Fruit fly (Drosophila melanogaster) whole organism, embryonic: ENCODE data around the gene Fancl.

Experiments used
- Asciz ChIP-seq: fragments of 200-800 bp; sonication (Bioruptor generic); optimal IDR thresholded peaks from 2 replicates; lab custom pipeline; 2017; ENCODE audit warnings: missing biosample characterization, mild to moderate bottlenecking, missing genetic modification characterization, missing genetic modification reagents
- CG12769 ChIP-seq: fragments of 200-800 bp; sonication (Bioruptor generic); optimal IDR thresholded peaks from 2 replicates; lab custom pipeline; 2019; ENCODE audit warnings: missing biosample characterization, mild to moderate bottlenecking, missing genetic modification characterization, moderate library complexity
- CG13296 ChIP-seq: fragments of 200-800 bp; sonication (Bioruptor generic); optimal IDR thresholded peaks from 3 replicates; lab custom pipeline; 2018; ENCODE audit warnings: missing biosample characterization, mild to moderate bottlenecking, missing genetic modification characterization
- CG15479 ChIP-seq: fragments of 200-800 bp; sonication (Bioruptor generic); optimal IDR thresholded peaks from 3 replicates; lab custom pipeline; 2019; ENCODE audit warnings: missing biosample characterization, mild to moderate bottlenecking, missing genetic modification characterization, moderate library complexity
- CG17568 ChIP-seq: fragments of 200-800 bp; sonication (Bioruptor generic); optimal IDR thresholded peaks from 2 replicates; lab custom pipeline; 2018; ENCODE audit warnings: missing biosample characterization, mild to moderate bottlenecking, missing genetic modification characterization, moderate library complexity
- CG17829 ChIP-seq: fragments of 200-800 bp; optimal IDR thresholded peaks from 2 replicates; lab custom pipeline; 2019; ENCODE audit warnings: missing biosample characterization, mild to moderate bottlenecking, missing genetic modification characterization, moderate library complexity
- CG1792 ChIP-seq: fragments of 200-800 bp; sonication (Bioruptor generic); optimal IDR thresholded peaks from 2 replicates; lab custom pipeline; 2016; ENCODE audit warnings: missing biosample characterization, missing genetic modification characterization
- CG2712 ChIP-seq: fragments of 200-800 bp; optimal IDR thresholded peaks from 3 replicates; lab custom pipeline; 2019; ENCODE audit warnings: missing biosample characterization, mild to moderate bottlenecking, missing genetic modification characterization, moderate library complexity
- CG2875 ChIP-seq: fragments of 200-800 bp; sonication (Bioruptor generic); optimal IDR thresholded peaks from 2 replicates; lab custom pipeline; 2017; ENCODE audit warnings: missing biosample characterization, mild to moderate bottlenecking, missing genetic modification characterization, missing genetic modification reagents
- CG2889 ChIP-seq: fragments of 200-800 bp; sonication (Bioruptor generic); IDR thresholded peaks from 3 replicates; pipeline ENCODE4 v1.3.6; 2022; ENCODE audit warnings: missing biosample characterization, missing genetic modification characterization
- CG34376 ChIP-seq: fragments of 200-800 bp; sonication (Bioruptor generic); optimal IDR thresholded peaks from 2 replicates; lab custom pipeline; 2018; ENCODE audit warnings: missing biosample characterization, mild to moderate bottlenecking, missing genetic modification characterization
- CG4282 ChIP-seq: fragments of 200-800 bp; sonication (Bioruptor generic); optimal IDR thresholded peaks from 2 replicates; lab custom pipeline; 2016; ENCODE audit warnings: missing biosample characterization, missing genetic modification characterization
- CG6254 ChIP-seq: fragments of 200-800 bp; sonication (Bioruptor generic); optimal IDR thresholded peaks from 3 replicates; lab custom pipeline; 2017; ENCODE audit warnings: mild to moderate bottlenecking, missing biosample characterization, missing genetic modification reagents, missing genetic modification characterization
- CG6689 ChIP-seq: fragments of 200-800 bp; sonication (Bioruptor generic); IDR thresholded peaks from 2 replicates; pipeline ENCODE4 v1.3.6; 2022; ENCODE audit warnings: missing biosample characterization, missing genetic modification characterization
- CG6765 ChIP-seq: fragments of 200-800 bp; sonication (Bioruptor generic); optimal IDR thresholded peaks from 3 replicates; lab custom pipeline; 2017; ENCODE audit warnings: missing biosample characterization, mild to moderate bottlenecking, missing genetic modification characterization
- CG7928 ChIP-seq: fragments of 200-800 bp; sonication (Bioruptor generic); optimal IDR thresholded peaks from 2 replicates; lab custom pipeline; 2017; ENCODE audit warnings: missing biosample characterization, mild to moderate bottlenecking, missing genetic modification characterization
- CG8281 ChIP-seq: fragments of 200-800 bp; sonication (Bioruptor generic); optimal IDR thresholded peaks from 2 replicates; lab custom pipeline; 2018; ENCODE audit warnings: missing biosample characterization, mild to moderate bottlenecking, missing genetic modification characterization, moderate library complexity
- CG9797 ChIP-seq: fragments of 200-800 bp; sonication (Bioruptor generic); optimal IDR thresholded peaks from 3 replicates; lab custom pipeline; 2018; ENCODE audit warnings: missing biosample characterization, mild to moderate bottlenecking, missing genetic modification characterization
- Camta ChIP-seq: fragments of 200-800 bp; sonication (Bioruptor generic); optimal IDR thresholded peaks from 2 replicates; lab custom pipeline; 2016; ENCODE audit warnings: missing biosample characterization, missing genetic modification characterization
- Dek ChIP-seq: fragments of 200-800 bp; sonication (Bioruptor generic); optimal IDR thresholded peaks from 3 replicates; lab custom pipeline; 2019; ENCODE audit warnings: missing biosample characterization, mild to moderate bottlenecking, missing genetic modification characterization, moderate library complexity
- Dip3 ChIP-seq: fragments of 200-800 bp; sonication (Bioruptor generic); optimal IDR thresholded peaks from 3 replicates; lab custom pipeline; 2016; ENCODE audit warnings: missing biosample characterization, missing genetic modification characterization
- Dll ChIP-seq: fragments of 200-800 bp; sonication (Bioruptor generic); IDR thresholded peaks from 4 replicates; pipeline ENCODE4 v1.3.6; 2022; ENCODE audit warnings: missing biosample characterization, missing genetic modification characterization; ENCODE audit not compliant: partially characterized antibody
- Doc2 ChIP-seq: fragments of 200-800 bp; sonication (Bioruptor generic); IDR thresholded peaks from 2 replicates; pipeline ENCODE4 v1.3.6; 2022; ENCODE audit warnings: missing biosample characterization, missing genetic modification characterization
- E2f1 ChIP-seq: fragments of 200-800 bp; sonication (Bioruptor generic); IDR thresholded peaks from 2 replicates; pipeline ENCODE4 v1.3.6; 2022; ENCODE audit warnings: missing biosample characterization, missing genetic modification characterization
- Hand ChIP-seq: fragments of 200-800 bp; sonication (Bioruptor generic); optimal IDR thresholded peaks from 2 replicates; lab custom pipeline; 2017; ENCODE audit warnings: mild to moderate bottlenecking, missing biosample characterization, missing genetic modification reagents, missing genetic modification characterization
- NC2β ChIP-seq: fragments of 200-800 bp; sonication (Bioruptor generic); optimal IDR thresholded peaks from 2 replicates; lab custom pipeline; 2016; ENCODE audit warnings: missing biosample characterization, missing genetic modification characterization
- Usf ChIP-seq: fragments of 200-800 bp; sonication (Bioruptor generic); optimal IDR thresholded peaks from 2 replicates; lab custom pipeline; 2017; ENCODE audit warnings: missing genotype, missing biosample characterization, missing genetic modification characterization
- ap ChIP-seq: fragments of 200-800 bp; sonication (Bioruptor generic); IDR thresholded peaks from 2 replicates; pipeline ENCODE4 v1.3.6; 2022; ENCODE audit warnings: missing biosample characterization, missing genetic modification characterization
- bsh ChIP-seq, 2 experiments: fragments of 200-800 bp; sonication (Bioruptor generic); optimal IDR thresholded peaks; 2 replicates each; lab custom pipeline; 2017 to 2018; ENCODE audit warnings: mild to moderate bottlenecking in 2 of 2, missing biosample characterization in 2 of 2, missing genetic modification characterization in 2 of 2, moderate library complexity in 1 of 2
- dmrt99B ChIP-seq: fragments of 200-800 bp; sonication (Bioruptor generic); optimal IDR thresholded peaks from 2 replicates; lab custom pipeline; 2018; ENCODE audit warnings: missing biosample characterization, mild to moderate bottlenecking, missing genetic modification characterization, moderate library complexity
- fd96Cb ChIP-seq: fragments of 200-800 bp; sonication (Bioruptor generic); optimal IDR thresholded peaks from 2 replicates; lab custom pipeline; 2018; ENCODE audit warnings: missing biosample characterization, mild to moderate bottlenecking, missing genetic modification characterization, moderate library complexity
- gt ChIP-seq: fragments of 200-800 bp; sonication (Bioruptor generic); IDR thresholded peaks from 2 replicates; pipeline ENCODE4 v1.3.6; 2022; ENCODE audit warnings: missing biosample characterization, missing genetic modification characterization
- ind ChIP-seq: fragments of 200-800 bp; sonication (Bioruptor generic); optimal IDR thresholded peaks from 3 replicates; lab custom pipeline; 2016; ENCODE audit warnings: missing biosample characterization, missing genetic modification characterization
- lmd ChIP-seq: fragments of 200-800 bp; sonication (Bioruptor generic); IDR thresholded peaks from 2 replicates; pipeline ENCODE4 v1.3.6; 2022; ENCODE audit warnings: missing biosample characterization, missing genetic modification characterization
- oc ChIP-seq: fragments of 200-800 bp; sonication (Bioruptor generic); optimal IDR thresholded peaks from 2 replicates; lab custom pipeline; 2018; ENCODE audit warnings: missing biosample characterization, mild to moderate bottlenecking, missing genetic modification characterization, moderate library complexity
- onecut ChIP-seq: fragments of 200-800 bp; sonication (Bioruptor generic); IDR thresholded peaks from 2 replicates; pipeline ENCODE4 v1.3.6; 2022; ENCODE audit warnings: missing biosample characterization, missing genetic modification characterization
- peb ChIP-seq: fragments of 200-800 bp; sonication (Bioruptor generic); IDR thresholded peaks from 2 replicates; pipeline ENCODE4 v1.3.6; 2022; ENCODE audit warnings: missing biosample characterization, missing genetic modification characterization
- psq ChIP-seq: fragments of 200-800 bp; sonication (Bioruptor generic); optimal IDR thresholded peaks from 2 replicates; lab custom pipeline; 2017; ENCODE audit warnings: missing biosample characterization, missing genetic modification characterization
- pum ChIP-seq: fragments of 200-800 bp; sonication (Bioruptor generic); optimal IDR thresholded peaks from 2 replicates; lab custom pipeline; 2016; ENCODE audit warnings: missing biosample characterization, missing genetic modification characterization
- ranshi ChIP-seq: fragments of 200-800 bp; sonication (Bioruptor generic); IDR thresholded peaks from 2 replicates; pipeline ENCODE4 v1.3.6; 2022; ENCODE audit warnings: missing biosample characterization, missing genetic modification characterization
- salm ChIP-seq: fragments of 200-800 bp; sonication (Bioruptor generic); optimal IDR thresholded peaks from 2 replicates; lab custom pipeline; 2018; ENCODE audit warnings: missing biosample characterization, mild to moderate bottlenecking, missing genetic modification characterization
- sc ChIP-seq, 3 experiments: fragments of >200 bp in 2 of 3; fragments of 200-800 bp in 1 of 3; sonication (Bioruptor generic) in 1 of 3; optimal IDR thresholded peaks; 2 replicates in 2 of 3; 3 replicates in 1 of 3; lab custom pipeline; 2017; ENCODE audit warnings: mild to moderate bottlenecking in 1 of 3, missing biosample characterization in 1 of 3, missing genetic modification characterization in 1 of 3, missing genetic modification reagents in 1 of 3
- schlank ChIP-seq: fragments of 200-800 bp; sonication (Bioruptor generic); optimal IDR thresholded peaks from 2 replicates; lab custom pipeline; 2018; ENCODE audit warnings: missing biosample characterization, mild to moderate bottlenecking, missing genetic modification characterization
- slbo ChIP-seq: fragments of 200-800 bp; sonication (Bioruptor generic); IDR thresholded peaks from 2 replicates; pipeline ENCODE4 v1.3.6; 2022; ENCODE audit warnings: missing biosample characterization, missing genetic modification characterization
- slou ChIP-seq: fragments of 200-800 bp; sonication (Bioruptor generic); optimal IDR thresholded peaks from 3 replicates; lab custom pipeline; 2016; ENCODE audit warnings: missing biosample characterization, missing genetic modification characterization
- sna ChIP-seq: fragments of 200-800 bp; sonication (Bioruptor generic); IDR thresholded peaks from 2 replicates; pipeline ENCODE4 v1.3.6; 2022; ENCODE audit warnings: missing biosample characterization, missing genetic modification characterization; ENCODE audit not compliant: partially characterized antibody
- tll ChIP-seq, 2 experiments: fragments of 200-800 bp in 1 of 2; fragments of >200 bp in 1 of 2; sonication (Bioruptor generic) in 1 of 2; optimal IDR thresholded peaks; 2 replicates each; lab custom pipeline; 2017 to 2019; ENCODE audit warnings: missing biosample characterization in 2 of 2, missing genetic modification characterization in 2 of 2, mild to moderate bottlenecking in 1 of 2, moderate library complexity in 1 of 2
- tna ChIP-seq: fragments of 200-800 bp; sonication (Bioruptor generic); IDR thresholded peaks from 2 replicates; pipeline ENCODE4 v1.3.6; 2022; ENCODE audit warnings: missing biosample characterization, missing genetic modification characterization; ENCODE audit not compliant: partially characterized antibody

Gene Fancl

dm6 chr3R:10042664-10043372 lies 9.9 kb downstream of the Fancl start, which contains the start of the genes Mical and CG3909 (continued):
- TF ChIP-seq CG4282 (GFP tag; lab: Kevin White, UChicago) = peak; percentile 50
- TF ChIP-seq lmd (GFP tag; lab: Robert Waterston, UW) = peak; percentile 86
- peak; percentile 36 for TF ChIP-seq CG34376
- TF ChIP-seq onecut = peak; percentile 51
- peak; percentile 46 for TF ChIP-seq Usf (GFP tag; lab: Kevin White, UChicago)
- TF ChIP-seq CG6765 (GFP tag; lab: Kevin White, UChicago) = peak; percentile 73
- no peak for TF ChIP-seq Camta (GFP tag; lab: Kevin White, UChicago)
- peak; percentile 38; the same call in 1 of the 4 replicates for TF ChIP-seq Dll (GFP tag; lab: Robert Waterston, UW)
- peak; percentile 93 for TF ChIP-seq CG2712 (tag; lab: Kevin White, UChicago)
- no peak for TF ChIP-seq CG1792 (GFP tag; lab: Kevin White, UChicago)
- TF ChIP-seq sc (optimal IDR thresholded peaks at IDR 0.05; lab: Kevin White, UChicago) = no peak
- TF ChIP-seq sc (GFP tag; optimal IDR thresholded peaks at IDR 0.05; lab: Kevin White, UChicago) = peak; percentile 49
- TF ChIP-seq NC2β (GFP tag; lab: Kevin White, UChicago) = peak; percentile 12
- no peak for TF ChIP-seq CG15479 (GFP tag; lab: Kevin White, UChicago)
- peak; percentile 88 for TF ChIP-seq CG13296 (GFP tag; lab: Kevin White, UChicago)
- TF ChIP-seq peb (GFP tag; lab: Robert Waterston, UW) = peak; percentile 50; the same call in 1 of the 2 replicates
- TF ChIP-seq Hand (GFP tag; lab: Kevin White, UChicago) = peak; percentile 60
- TF ChIP-seq CG17829 (tag; lab: Kevin White, UChicago) = peak; percentile 93
- TF ChIP-seq oc (tag; lab: Kevin White, UChicago) = peak; percentile 71
- TF ChIP-seq gt (GFP tag; lab: Robert Waterston, UW) = peak; percentile 61
- no peak for TF ChIP-seq CG17568
- TF ChIP-seq E2f1 (GFP tag; lab: Robert Waterston, UW) = peak; percentile 93
- peak; percentile 40 for TF ChIP-seq Asciz (GFP tag; lab: Kevin White, UChicago)
- peak; percentile 61 for TF ChIP-seq salm (tag; lab: Kevin White, UChicago)
- peak; percentile 91 for TF ChIP-seq CG9797
- TF ChIP-seq ap (GFP tag; lab: Robert Waterston, UW) = peak; percentile 85
- peak; percentile 91 for TF ChIP-seq ranshi (GFP tag; lab: Robert Waterston, UW)
- TF ChIP-seq CG6254 (GFP tag; lab: Kevin White, UChicago) = peak; percentile 54
- peak in 1 of 2 experiments; percentile 12 for TF ChIP-seq tll (GFP tag; optimal IDR thresholded peaks at IDR 0.05; lab: Kevin White, UChicago)
- peak; percentile 42; the same call in 1 of the 2 replicates for TF ChIP-seq sna (GFP tag; lab: Robert Waterston, UW)
- no peak for TF ChIP-seq Doc2 (GFP tag; lab: Robert Waterston, UW)
- TF ChIP-seq CG6689 (GFP tag; lab: Robert Waterston, UW) = peak; percentile 90
- TF ChIP-seq fd96Cb = peak; percentile 78
- no peak for TF ChIP-seq CG7928
- peak; percentile 90 for TF ChIP-seq CG2889 (GFP tag; lab: Robert Waterston, UW)
- TF ChIP-seq pum = no peak
- peak; percentile 41 for TF ChIP-seq CG8281
- no peak for TF ChIP-seq Dip3 (GFP tag; lab: Kevin White, UChicago)
- peak; percentile 66 for TF ChIP-seq tna (GFP tag; lab: Robert Waterston, UW)
- TF ChIP-seq schlank (tag; lab: Kevin White, UChicago) = peak; percentile 24
- peak in 1 of 2 experiments; percentile 83 for TF ChIP-seq bsh (GFP tag; optimal IDR thresholded peaks at IDR 0.05; lab: Kevin White, UChicago)
- TF ChIP-seq dmrt99B = peak; percentile 88
- TF ChIP-seq Dek (tag; lab: Kevin White, UChicago) = peak; percentile 89
- peak; percentile 58 for TF ChIP-seq slou (GFP tag; lab: Kevin White, UChicago)
- TF ChIP-seq CG2875 = peak; percentile 52
- peak; percentile 86 for TF ChIP-seq ind
- TF ChIP-seq slbo (GFP tag; lab: Robert Waterston, UW) = peak; percentile 96
- peak; percentile 69 for TF ChIP-seq psq
- TF ChIP-seq CG12769 (tag; lab: Kevin White, UChicago) = no peak
